Fruit fly (Drosophila melanogaster): ENCODE measurements around the gene CG9777.

Gene CG9777

DNA sequence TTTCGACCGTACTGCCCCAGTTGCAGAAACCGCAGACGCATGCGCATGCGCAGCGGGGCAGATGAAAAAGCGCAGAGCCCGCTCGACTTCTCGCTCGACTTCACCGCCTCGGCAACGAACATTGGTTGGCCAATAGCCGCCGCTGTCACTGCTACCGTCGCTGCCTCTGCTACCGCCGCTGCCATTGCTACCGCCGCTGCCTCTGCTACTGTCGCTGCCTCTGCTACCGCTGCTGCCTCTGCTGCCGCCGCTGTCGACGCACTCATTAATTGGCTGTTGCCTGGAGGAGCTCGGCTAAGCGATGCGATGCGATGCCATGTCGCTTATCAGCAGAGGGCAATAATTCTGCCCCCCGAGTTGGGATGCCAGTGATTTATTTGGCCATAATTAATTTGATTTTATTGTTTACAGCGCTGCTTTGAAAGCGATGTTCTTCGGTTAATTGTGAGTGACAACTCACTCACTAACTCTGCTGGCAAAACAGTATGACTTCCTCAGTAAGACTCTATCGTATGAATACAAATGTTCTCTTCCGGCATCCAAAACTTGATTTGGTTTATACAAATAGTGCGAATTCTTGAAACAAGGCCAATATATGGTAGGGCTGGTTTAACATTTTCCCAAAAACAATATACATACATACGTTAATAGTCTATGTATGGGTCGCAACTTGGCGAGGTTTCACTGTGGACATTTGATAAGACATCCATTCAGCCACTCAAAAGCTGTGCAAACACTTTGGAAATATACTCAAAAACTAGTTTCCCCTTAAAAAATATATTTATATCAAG, 38.9 kb upstream of the CG9777 start (continued):
- TF ChIP-seq Adf1 (GFP tag; IDR thresholded peaks at IDR 0.05) = peak; percentile 97
- no peak for TF ChIP-seq pnt (GFP tag; optimal IDR thresholded peaks at IDR 0.05)
- peak; percentile 16 for TF ChIP-seq cwo (GFP tag; optimal IDR thresholded peaks at IDR 0.05)
- 0 out of 2 replicates have a peak, but pooled peaks have one; percentile 6 for TF ChIP-seq sob (GFP tag; IDR thresholded peaks at IDR 0.05)
- peak; percentile 47 for TF ChIP-seq CG11504 (tag; optimal IDR thresholded peaks at IDR 0.05)
- TF ChIP-seq CG32532 (GFP tag; IDR thresholded peaks at IDR 0.05) = peak; percentile 37; the same call in 1 of the 2 replicates
- TF ChIP-seq Atf6 (GFP tag; IDR thresholded peaks at IDR 0.05) = peak; percentile 23; the same call in 1 of the 2 replicates
- peak; percentile 47 for TF ChIP-seq Sox102F (GFP tag; optimal IDR thresholded peaks at IDR 0.05)
- 0 out of 3 replicates have a peak, but pooled peaks have one; percentile 13 for TF ChIP-seq tgo (GFP tag; IDR thresholded peaks at IDR 0.05)
- TF ChIP-seq CG7928 (GFP tag; optimal IDR thresholded peaks at IDR 0.05) = no peak
- no peak for TF ChIP-seq Awh (GFP tag; IDR thresholded peaks at IDR 0.05)
- peak; percentile 54; the same call in 1 of the 2 replicates for TF ChIP-seq Rfx (GFP tag; IDR thresholded peaks at IDR 0.05)
- peak; percentile 49; the same call in 1 of the 2 replicates for TF ChIP-seq lmd (GFP tag; IDR thresholded peaks at IDR 0.05)
- 0 out of 2 replicates have a peak, but pooled peaks have one; percentile 25 for TF ChIP-seq Ada2b (GFP tag; IDR thresholded peaks at IDR 0.05)
- TF ChIP-seq CG11696 (GFP tag; IDR thresholded peaks at IDR 0.05) = no peak
- TF ChIP-seq twi (tag; optimal IDR thresholded peaks at IDR 0.05) = no peak
- peak; percentile 56 for TF ChIP-seq CG1603 (tag; optimal IDR thresholded peaks at IDR 0.05)
- no peak for TF ChIP-seq Dref (GFP tag; IDR thresholded peaks at IDR 0.05)
- TF ChIP-seq Trl (optimal IDR thresholded peaks at IDR 0.05) = no peak
- TF ChIP-seq Trl (GFP tag; optimal IDR thresholded peaks at IDR 0.05) = no peak
- TF ChIP-seq NC2α (GFP tag; optimal IDR thresholded peaks at IDR 0.05) = no peak
- TF ChIP-seq Meics (GFP tag; optimal IDR thresholded peaks at IDR 0.05) = peak; percentile 36
- no peak for TF ChIP-seq kni (GFP tag; optimal IDR thresholded peaks at IDR 0.05)
- no peak for TF ChIP-seq fu2 (GFP tag; optimal IDR thresholded peaks at IDR 0.05)
- TF ChIP-seq lab (GFP tag; optimal IDR thresholded peaks at IDR 0.05) = peak; percentile 38
- no peak for TF ChIP-seq Nf-YC (tag; optimal IDR thresholded peaks at IDR 0.05)
- TF ChIP-seq CG17186 (GFP tag; optimal IDR thresholded peaks at IDR 0.05) = no peak
- peak; percentile 26 for TF ChIP-seq nmo (GFP tag; optimal IDR thresholded peaks at IDR 0.05)
- TF ChIP-seq Nf-YB (GFP tag; optimal IDR thresholded peaks at IDR 0.05) = no peak
- TF ChIP-seq CG4360 (GFP tag; IDR thresholded peaks at IDR 0.05) = no peak
- no peak for TF ChIP-seq gsb (GFP tag; IDR thresholded peaks at IDR 0.05)
- TF ChIP-seq CG6689 (GFP tag; IDR thresholded peaks at IDR 0.05) = no peak
- no peak for TF ChIP-seq CG8478 (optimal IDR thresholded peaks at IDR 0.05)
- no peak for TF ChIP-seq Tbp (GFP tag; optimal IDR thresholded peaks at IDR 0.05)
- no peak for TF ChIP-seq zf30C (GFP tag; optimal IDR thresholded peaks at IDR 0.05)
- TF ChIP-seq ewg (GFP tag; optimal IDR thresholded peaks at IDR 0.05) = peak; percentile 21
- no peak for TF ChIP-seq CG32772 (GFP tag; IDR thresholded peaks at IDR 0.05)
- no peak for TF ChIP-seq Bdp1 (GFP tag; optimal IDR thresholded peaks at IDR 0.05)
- TF ChIP-seq slou (GFP tag; optimal IDR thresholded peaks at IDR 0.05) = no peak
- peak; percentile 20 for TF ChIP-seq CG12391 (tag; optimal IDR thresholded peaks at IDR 0.05)
- peak; percentile 72 for TF ChIP-seq CG2120 (GFP tag; optimal IDR thresholded peaks at IDR 0.05)
- peak; percentile 33 for TF ChIP-seq Oli (tag; optimal IDR thresholded peaks at IDR 0.05)
- TF ChIP-seq row (GFP tag; IDR thresholded peaks at IDR 0.05) = peak; percentile 66
- TF ChIP-seq CG9932 (GFP tag; IDR thresholded peaks at IDR 0.05) = peak; percentile 33; the same call in 1 of the 2 replicates
- TF ChIP-seq Lim3 (GFP tag; IDR thresholded peaks at IDR 0.05) = no peak
- no peak for TF ChIP-seq fd3F (GFP tag; optimal IDR thresholded peaks at IDR 0.05)
- no peak for TF ChIP-seq CG14965 (GFP tag; optimal IDR thresholded peaks at IDR 0.05; ENCODE audit: borderline replicate concordance)
- TF ChIP-seq CG18599 (GFP tag; optimal IDR thresholded peaks at IDR 0.05) = peak; percentile 50
- no peak for TF ChIP-seq danr (GFP tag; IDR thresholded peaks at IDR 0.05)
